Worm (Caenorhabditis elegans) whole organism, L2 larva: ENCODE data around the gene F45D11.11.
"Not testable (repeated sequence)": the region's sequence is repeated elsewhere in the genome, so short reads cannot be mapped to it uniquely, and the experiment has no call there.

Source experiments
- ZK546.5 ChIP-seq: sonication (generic microtip); optimal IDR thresholded peaks from 2 replicates; lab custom pipeline; 2017; ENCODE audit warnings: missing biosample characterization, missing genetic modification characterization
- lin-13 ChIP-seq: fragments of 150-350 bp; optimal IDR thresholded peaks from 2 replicates; lab custom pipeline; 2014; ENCODE audit warnings: missing biosample characterization, missing genetic modification reagents, missing genetic modification characterization
- mdl-1 ChIP-seq, 2 experiments: fragments of 150-350 bp in 1 of 2; sonication (generic microtip) in 1 of 2; optimal IDR thresholded peaks; 2 replicates each; lab custom pipeline; 2017; ENCODE audit warnings: missing biosample characterization in 2 of 2, missing genetic modification characterization in 2 of 2
- nhr-6 ChIP-seq: fragments of 150-350 bp; optimal IDR thresholded peaks from 2 replicates; lab custom pipeline; 2014; ENCODE audit warnings: missing biosample characterization, missing genetic modification characterization
- nhr-77 ChIP-seq: fragments of 150-350 bp; optimal IDR thresholded peaks from 2 replicates; lab custom pipeline; 2014; ENCODE audit warnings: missing biosample characterization, missing genetic modification characterization
- snpc-4 ChIP-seq: fragments of 150-350 bp; optimal IDR thresholded peaks from 2 replicates; lab custom pipeline; 2014; ENCODE audit warnings: missing biosample characterization, missing genetic modification characterization
- ztf-11 ChIP-seq: sonication (generic microtip); optimal IDR thresholded peaks from 2 replicates; lab custom pipeline; 2017; ENCODE audit warnings: missing biosample characterization, missing genetic modification characterization

ce11 chrII:1024684-1025083, 28.7 kb upstream of the F45D11.11 start, which contains the start of gene btb-11:
- TF ChIP-seq mdl-1 (tag; optimal IDR thresholded peaks at IDR 0.05; lab: Kevin White, UChicago); lin-13; ztf-11 (tag; lab: Kevin White, UChicago); nhr-6; nhr-77 (tag; lab: Kevin White, UChicago); ZK546.5; snpc-4 (tag; lab: Kevin White, UChicago): not testable (repeated sequence)
